Fruit fly (Drosophila melanogaster): ENCODE results near the gene CG17919.

Gene CG17919

DNA sequence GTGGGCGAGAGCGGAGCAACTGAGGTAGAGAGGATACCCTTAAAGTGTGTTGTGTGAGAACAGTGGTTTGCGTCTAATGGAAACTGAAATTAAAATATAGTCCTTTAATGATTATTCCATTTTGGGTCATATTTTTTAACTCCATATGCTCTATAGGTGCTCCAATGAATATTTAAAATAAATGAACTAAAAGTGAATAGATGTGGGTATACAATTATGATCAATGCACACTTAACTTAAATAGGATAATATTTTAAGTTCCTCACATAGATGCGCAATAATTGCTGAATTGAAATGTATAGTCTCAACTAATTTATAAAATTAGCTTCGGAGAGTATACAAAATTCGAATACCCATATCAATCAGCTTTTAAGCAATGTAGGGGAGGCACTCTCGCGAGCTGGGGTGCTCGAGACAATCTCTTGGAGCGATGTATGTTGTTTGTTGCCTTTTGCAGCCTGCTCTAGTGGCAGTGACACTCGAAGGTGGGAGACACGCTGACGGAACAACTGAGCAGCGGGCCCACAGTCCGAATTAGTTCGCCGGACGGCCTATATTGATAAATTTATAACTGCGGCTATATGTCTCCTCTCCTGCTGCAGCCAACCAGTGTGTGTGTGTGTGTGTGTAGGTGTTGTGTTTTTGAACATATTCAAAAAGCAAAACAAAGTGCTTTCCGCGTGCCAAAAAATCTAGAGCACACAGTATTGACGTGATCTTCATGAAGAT, 10.0 kb downstream of the CG17919 start (continued):
- TF ChIP-seq CG10147 (GFP tag; optimal IDR thresholded peaks at IDR 0.05) (no peak), CG15696 (tag; optimal IDR thresholded peaks at IDR 0.05) (peak; percentile 20), pita (GFP tag; optimal IDR thresholded peaks at IDR 0.05) (no peak), HmgD (GFP tag; optimal IDR thresholded peaks at IDR 0.05) (peak; percentile 21), CG10431 (GFP tag; optimal IDR thresholded peaks at IDR 0.05) (no peak), Ssrp (tag; optimal IDR thresholded peaks at IDR 0.05) (peak; percentile 84), pfk (GFP tag; optimal IDR thresholded peaks at IDR 0.05) (no peak), dati (GFP tag; IDR thresholded peaks at IDR 0.05) (0 out of 2 replicates have a peak, but pooled peaks have one; percentile 28), chif (GFP tag; optimal IDR thresholded peaks at IDR 0.05) (peak; percentile 55 to 81), fru (optimal IDR thresholded peaks at IDR 0.05) (no peak), CG9609 (GFP tag; optimal IDR thresholded peaks at IDR 0.05) (peak; percentile 51), ap (GFP tag; IDR thresholded peaks at IDR 0.05) (0 out of 2 replicates have a peak, but pooled peaks have one; percentile 32), mirr (GFP tag; optimal IDR thresholded peaks at IDR 0.05) (no peak), cg (GFP tag; optimal IDR thresholded peaks at IDR 0.05) (peak; percentile 29), Stat92E (GFP tag; optimal IDR thresholded peaks at IDR 0.05) (peak in 1 of 3 experiments; percentile 9), CG13775 (GFP tag; optimal IDR thresholded peaks at IDR 0.05) (peak; percentile 75), cwo (GFP tag; optimal IDR thresholded peaks at IDR 0.05) (peak; percentile 71), HmgZ (tag; optimal IDR thresholded peaks at IDR 0.05) (peak; percentile 51), sug (tag; optimal IDR thresholded peaks at IDR 0.05) (no peak), CG14965 (GFP tag; optimal IDR thresholded peaks at IDR 0.05; ENCODE audit: borderline replicate concordance) (no peak), zf30C (GFP tag; optimal IDR thresholded peaks at IDR 0.05) (no peak), tin (GFP tag; optimal IDR thresholded peaks at IDR 0.05) (peak; percentile 62), stwl (tag; optimal IDR thresholded peaks at IDR 0.05) (no peak), CG4854 (GFP tag; optimal IDR thresholded peaks at IDR 0.05) (peak; percentile 41), esg (GFP tag; conservative IDR thresholded peaks at IDR 0.05) (peak; percentile 50), Dip2 (GFP tag; IDR thresholded peaks at IDR 0.05) (no peak), vnd (GFP tag; IDR thresholded peaks at IDR 0.05; ENCODE audit: partially characterized antibody) (no peak), knrl (GFP tag; IDR thresholded peaks at IDR 0.05; ENCODE audit: partially characterized antibody) (no peak), inv (GFP tag; IDR thresholded peaks at IDR 0.05; ENCODE audit: partially characterized antibody) (no peak), CG10209 (GFP tag; optimal IDR thresholded peaks at IDR 0.05) (peak; percentile 86), CG2678 (tag; optimal IDR thresholded peaks at IDR 0.05) (no peak), YL-1 (GFP tag; optimal IDR thresholded peaks at IDR 0.05) (no peak), CG16779 (GFP tag; IDR thresholded peaks at IDR 0.05) (no peak), NK7.1 (GFP tag; optimal IDR thresholded peaks at IDR 0.05) (peak; percentile 41), CG17328 (GFP tag; IDR thresholded peaks at IDR 0.05) (peak; percentile 48), CG18764 (GFP tag; optimal IDR thresholded peaks at IDR 0.05) (peak; percentile 68), HLH4C (GFP tag; IDR thresholded peaks at IDR 0.05; ENCODE audit: partially characterized antibody) (no peak), ems (GFP tag; optimal IDR thresholded peaks at IDR 0.05) (peak; percentile 62), CG8089 (GFP tag; optimal IDR thresholded peaks at IDR 0.05) (peak; percentile 66), C15 (GFP tag; IDR thresholded peaks at IDR 0.05) (0 out of 3 replicates have a peak, but pooled peaks have one; percentile 16), trh (GFP tag; optimal IDR thresholded peaks at IDR 0.05) (peak; percentile 31), PHDP (tag; optimal IDR thresholded peaks at IDR 0.05) (peak; percentile 89), run (tag; optimal IDR thresholded peaks at IDR 0.05) (no peak), CG12659 (GFP tag; optimal IDR thresholded peaks at IDR 0.05) (peak; percentile 89), danr (GFP tag; IDR thresholded peaks at IDR 0.05) (peak; percentile 47; the same call in 1 of the 2 replicates), CG4424 (GFP tag; optimal IDR thresholded peaks at IDR 0.05) (peak; percentile 81), H2.0 (GFP tag; IDR thresholded peaks at IDR 0.05) (peak; percentile 46; the same call in 1 of the 2 replicates), kah (GFP tag; optimal IDR thresholded peaks at IDR 0.05) (peak; percentile 52), CG10959 (GFP tag; IDR thresholded peaks at IDR 0.05) (no peak)

Measured in whole organism, embryonic.